Worm (Caenorhabditis elegans) whole organism, young adult: Measurements from ENCODE around the gene F53C3.1.

ENCODE experiments used
- dox-1 ChIP-seq: fragments of 200-800 bp; sonication (Bioruptor generic); IDR thresholded peaks from 2 replicates; pipeline ENCODE4 v1.3.6; 2022; ENCODE audit warnings: missing genetic modification reagents, missing genetic modification characterization, missing compliant biosample characterization
- egl-44 ChIP-seq: fragments of 200-800 bp; sonication (Bioruptor generic); IDR thresholded peaks from 2 replicates; pipeline ENCODE4 v1.3.6; 2022; ENCODE audit warnings: missing genetic modification reagents, missing genetic modification characterization, missing compliant biosample characterization
- him-1 ChIP-seq: sonication (generic microtip); optimal IDR thresholded peaks from 2 replicates; lab custom pipeline; 2016; ENCODE audit warnings: missing genotype, missing genetic modification reagents, missing genetic modification characterization, missing compliant biosample characterization
- hlh-26 ChIP-seq: fragments of 200-800 bp; sonication (Bioruptor generic); conservative IDR thresholded peaks from 2 replicates; pipeline ENCODE4 v1.3.6; 2022; ENCODE audit warnings: missing genetic modification reagents, missing genetic modification characterization, missing compliant biosample characterization
- nhr-27 ChIP-seq: fragments of 200-800 bp; sonication (Bioruptor generic); optimal IDR thresholded peaks from 2 replicates; lab custom pipeline; 2018; ENCODE audit warnings: mild to moderate bottlenecking, missing genetic modification characterization, moderate library complexity, missing compliant biosample characterization
- pha-4 ChIP-seq: fragments of 150-350 bp; sonication (generic microtip); optimal IDR thresholded peaks from 2 replicates; lab custom pipeline; 2014; ENCODE audit warnings: missing biosample characterization, missing genetic modification reagents, missing genetic modification characterization
- tbp1 ChIP-seq: fragments of 200-800 bp; sonication (Bioruptor generic); optimal IDR thresholded peaks from 2 replicates; lab custom pipeline; 2018; ENCODE audit warnings: mild to moderate bottlenecking, missing genetic modification characterization, missing compliant biosample characterization

- no peak for TF ChIP-seq pha-4 (tag; lab: Kevin White, UChicago)
- TF ChIP-seq egl-44 (GFP tag; lab: Robert Waterston, UW): no peak
- no peak for TF ChIP-seq hlh-26
- no peak for TF ChIP-seq nhr-27
- TF ChIP-seq him-1 (tag; lab: Kevin White, UChicago): no peak
- TF ChIP-seq tbp1 (GFP tag; lab: Kevin White, UChicago): no peak
- no peak for TF ChIP-seq dox-1
Measured at ce11 chrII:3959432-3960102, 47.8 kb downstream of the F53C3.1 start.
